Worm (Caenorhabditis elegans): ENCODE data around the gene mup-2.

The mup-2 gene

ce11 chrX:6371192-6372116 lies 38.6 kb downstream of the mup-2 start (continued):
- peak; percentile 70 for TF ChIP-seq sdc-2 (tag; optimal IDR thresholded peaks at IDR 0.05)
- peak; percentile 80 for TF ChIP-seq ttx-3 (tag; optimal IDR thresholded peaks at IDR 0.05)
- peak; percentile 43 for TF ChIP-seq hlh-13 (GFP tag; optimal IDR thresholded peaks at IDR 0.05)
- TF ChIP-seq ceh-14 (tag; optimal IDR thresholded peaks at IDR 0.05): peak; percentile 81
- peak; percentile 47 for TF ChIP-seq madf-2 (tag; optimal IDR thresholded peaks at IDR 0.05)
- peak; percentile 45 for TF ChIP-seq eyg-1 (tag; optimal IDR thresholded peaks at IDR 0.05)
- no peak for TF ChIP-seq elt-4 (tag; optimal IDR thresholded peaks at IDR 0.05)
- peak; percentile 59 for TF ChIP-seq hlh-8 (tag; optimal IDR thresholded peaks at IDR 0.05)
- no peak for TF ChIP-seq ceh-22 (tag; optimal IDR thresholded peaks at IDR 0.05)
- TF ChIP-seq nfya-1 (tag; optimal IDR thresholded peaks at IDR 0.05): peak; percentile 33
- TF ChIP-seq ref-2 (tag; optimal IDR thresholded peaks at IDR 0.05): peak; percentile 48
- no peak for TF ChIP-seq pag-3 (tag; optimal IDR thresholded peaks at IDR 0.05; ENCODE audit: borderline replicate concordance)
- TF ChIP-seq ahr-1 (tag; optimal IDR thresholded peaks at IDR 0.05): no peak
- TF ChIP-seq ceh-9 (tag; optimal IDR thresholded peaks at IDR 0.05): peak; percentile 42
- TF ChIP-seq elt-2 (tag; optimal IDR thresholded peaks at IDR 0.05): peak; percentile 84
- peak; percentile 7 for TF ChIP-seq ceh-31 (tag; optimal IDR thresholded peaks at IDR 0.05)
- TF ChIP-seq dve-1 (tag; optimal IDR thresholded peaks at IDR 0.05): peak; percentile 26
- TF ChIP-seq C38D4.7 (GFP tag; optimal IDR thresholded peaks at IDR 0.05): peak; percentile 65
- TF ChIP-seq mec-3 (tag; optimal IDR thresholded peaks at IDR 0.05; ENCODE audit: borderline replicate concordance): no peak
- TF ChIP-seq ztf-16 (tag; optimal IDR thresholded peaks at IDR 0.05): peak; percentile 61
- peak; percentile 6 for TF ChIP-seq fkh-6 (tag; optimal IDR thresholded peaks at IDR 0.05)
- TF ChIP-seq ets-4 (tag; optimal IDR thresholded peaks at IDR 0.05): no peak
- TF ChIP-seq K09A11.1 (tag; optimal IDR thresholded peaks at IDR 0.05; ENCODE audit: insufficient read depth): no peak
- peak; percentile 50 for TF ChIP-seq dmd-4 (tag; optimal IDR thresholded peaks at IDR 0.05; ENCODE audit: borderline replicate concordance)
- peak; percentile 62 for TF ChIP-seq unc-86 (tag; optimal IDR thresholded peaks at IDR 0.05)
- no peak for TF ChIP-seq hlh-6 (tag; optimal IDR thresholded peaks at IDR 0.05)
- peak; percentile 49 for TF ChIP-seq T23F11.4 (GFP tag; optimal IDR thresholded peaks at IDR 0.05)
- peak; percentile 28 for TF ChIP-seq pqm-1 (tag; optimal IDR thresholded peaks at IDR 0.05)
- TF ChIP-seq C08G9.2 (tag; optimal IDR thresholded peaks at IDR 0.05): peak; percentile 1
- TF ChIP-seq odd-2 (tag; optimal IDR thresholded peaks at IDR 0.05): no peak
- peak; percentile 5 for TF ChIP-seq ceh-18 (tag; optimal IDR thresholded peaks at IDR 0.05)
- TF ChIP-seq K02D7.2 (tag; optimal IDR thresholded peaks at IDR 0.05): peak; percentile 29
- peak; percentile 12 for TF ChIP-seq npax-4 (tag; optimal IDR thresholded peaks at IDR 0.05)
- TF ChIP-seq ceh-48 (tag; optimal IDR thresholded peaks at IDR 0.05): peak; percentile 55
- peak; percentile 45 for TF ChIP-seq nhr-232 (tag; optimal IDR thresholded peaks at IDR 0.05)
- peak; percentile 7 for TF ChIP-seq rnt-1 (tag; optimal IDR thresholded peaks at IDR 0.05)
- peak; percentile 64; the same call in 1 of the 2 replicates for TF ChIP-seq ceh-45 (GFP tag; IDR thresholded peaks at IDR 0.05)
- peak; percentile 72 for TF ChIP-seq ceh-19 (GFP tag; optimal IDR thresholded peaks at IDR 0.05)
- TF ChIP-seq nhr-11 (tag; optimal IDR thresholded peaks at IDR 0.05): no peak
- peak; percentile 49 for TF ChIP-seq zip-5 (tag; optimal IDR thresholded peaks at IDR 0.05)
- TF ChIP-seq pros-1 (tag; optimal IDR thresholded peaks at IDR 0.05): no peak
- no peak for TF ChIP-seq pha-4 (tag; optimal IDR thresholded peaks at IDR 0.05)
